Fruit fly (Drosophila melanogaster) whole organism, adult: Measurements from ENCODE around the gene Lip2.

Source experiments
- CG11617 ChIP-seq: fragments of 200-800 bp; sonication (Bioruptor generic); optimal IDR thresholded peaks from 2 replicates; lab custom pipeline; 2017; ENCODE audit warnings: mild to moderate bottlenecking, missing biosample characterization, missing genetic modification reagents, missing genetic modification characterization
- CG12768 ChIP-seq: fragments of 200-800 bp; sonication (Bioruptor generic); optimal IDR thresholded peaks from 2 replicates; lab custom pipeline; 2017; ENCODE audit warnings: missing biosample characterization, missing genetic modification characterization, mild to moderate bottlenecking, moderate library complexity, missing genetic modification reagents
- CG14711 ChIP-seq: fragments of 200-800 bp; sonication (Bioruptor generic); optimal IDR thresholded peaks from 2 replicates; lab custom pipeline; 2018; ENCODE audit warnings: missing biosample characterization, mild to moderate bottlenecking, missing genetic modification characterization, moderate library complexity
- CG1620 ChIP-seq: fragments of 200-800 bp; sonication (Bioruptor generic); optimal IDR thresholded peaks from 2 replicates; lab custom pipeline; 2016; ENCODE audit warnings: missing biosample characterization, missing genetic modification characterization
- CG33017 ChIP-seq: fragments of 200-800 bp; sonication (Bioruptor generic); optimal IDR thresholded peaks from 2 replicates; lab custom pipeline; 2018; ENCODE audit warnings: missing biosample characterization, mild to moderate bottlenecking, missing genetic modification characterization, moderate library complexity
- CG5204 ChIP-seq: fragments of 200-800 bp; sonication (Bioruptor generic); optimal IDR thresholded peaks from 2 replicates; lab custom pipeline; 2016; ENCODE audit warnings: missing biosample characterization, missing genetic modification characterization
- CG7045 ChIP-seq: fragments of 200-800 bp; sonication (Bioruptor generic); optimal IDR thresholded peaks from 2 replicates; lab custom pipeline; 2017; ENCODE audit warnings: missing biosample characterization, mild to moderate bottlenecking, missing genetic modification characterization
- CG7101 ChIP-seq: fragments of 200-800 bp; sonication (Bioruptor generic); optimal IDR thresholded peaks from 2 replicates; lab custom pipeline; 2018; ENCODE audit warnings: missing biosample characterization, mild to moderate bottlenecking, missing genetic modification characterization, moderate library complexity
- Clk ChIP-seq: fragments of 200-800 bp; sonication (Bioruptor generic); optimal IDR thresholded peaks from 2 replicates; lab custom pipeline; 2017; ENCODE audit warnings: missing biosample characterization, missing genetic modification characterization
- Crg-1 ChIP-seq: fragments of 200-800 bp; sonication (Bioruptor generic); optimal IDR thresholded peaks from 2 replicates; lab custom pipeline; 2016; ENCODE audit warnings: missing biosample characterization, missing genetic modification characterization
- Hr96 ChIP-seq: fragments of 200-800 bp; sonication (Bioruptor generic); optimal IDR thresholded peaks from 2 replicates; lab custom pipeline; 2016; ENCODE audit warnings: missing biosample characterization, missing genetic modification characterization
- Mnt ChIP-seq: fragments of 200-800 bp; sonication (Bioruptor generic); optimal IDR thresholded peaks from 2 replicates; lab custom pipeline; 2016; ENCODE audit warnings: missing biosample characterization, mild to moderate bottlenecking, missing genetic modification characterization
- bab1 ChIP-seq: fragments of 200-800 bp; sonication (Bioruptor generic); optimal IDR thresholded peaks from 3 replicates; lab custom pipeline; 2019; ENCODE audit warnings: missing biosample characterization, mild to moderate bottlenecking, missing genetic modification characterization, moderate library complexity
- cic ChIP-seq: fragments of 200-800 bp; sonication (Bioruptor generic); optimal IDR thresholded peaks from 2 replicates; lab custom pipeline; 2017; ENCODE audit warnings: missing biosample characterization, mild to moderate bottlenecking, missing genetic modification characterization, moderate library complexity
- cnc ChIP-seq, 2 experiments: fragments of >200 bp; optimal IDR thresholded peaks; 2 replicates each; lab custom pipeline; 2017
- kay ChIP-seq: fragments of 200-800 bp; sonication (Bioruptor generic); peaks from one replicate; lab custom pipeline; 2016; ENCODE audit warnings: missing biosample characterization, missing genetic modification characterization, borderline replicate concordance
- ovo ChIP-seq: fragments of 200-800 bp; sonication (Bioruptor generic); optimal IDR thresholded peaks from 2 replicates; lab custom pipeline; 2016; ENCODE audit warnings: missing biosample characterization, missing genetic modification characterization
- pad ChIP-seq: fragments of 200-800 bp; sonication (Bioruptor generic); optimal IDR thresholded peaks from 3 replicates; lab custom pipeline; 2017; ENCODE audit warnings: missing biosample characterization, missing genetic modification characterization, mild to moderate bottlenecking, moderate library complexity, missing genetic modification reagents
- tj ChIP-seq: fragments of 200-800 bp; sonication (Bioruptor generic); optimal IDR thresholded peaks from 3 replicates; lab custom pipeline; 2017; ENCODE audit warnings: missing biosample characterization, mild to moderate bottlenecking, missing genetic modification characterization, moderate library complexity
- toe ChIP-seq: fragments of 200-800 bp; sonication (Bioruptor generic); optimal IDR thresholded peaks from 2 replicates; lab custom pipeline; 2016; ENCODE audit warnings: missing biosample characterization, missing genetic modification characterization

Gene Lip2

DNA sequence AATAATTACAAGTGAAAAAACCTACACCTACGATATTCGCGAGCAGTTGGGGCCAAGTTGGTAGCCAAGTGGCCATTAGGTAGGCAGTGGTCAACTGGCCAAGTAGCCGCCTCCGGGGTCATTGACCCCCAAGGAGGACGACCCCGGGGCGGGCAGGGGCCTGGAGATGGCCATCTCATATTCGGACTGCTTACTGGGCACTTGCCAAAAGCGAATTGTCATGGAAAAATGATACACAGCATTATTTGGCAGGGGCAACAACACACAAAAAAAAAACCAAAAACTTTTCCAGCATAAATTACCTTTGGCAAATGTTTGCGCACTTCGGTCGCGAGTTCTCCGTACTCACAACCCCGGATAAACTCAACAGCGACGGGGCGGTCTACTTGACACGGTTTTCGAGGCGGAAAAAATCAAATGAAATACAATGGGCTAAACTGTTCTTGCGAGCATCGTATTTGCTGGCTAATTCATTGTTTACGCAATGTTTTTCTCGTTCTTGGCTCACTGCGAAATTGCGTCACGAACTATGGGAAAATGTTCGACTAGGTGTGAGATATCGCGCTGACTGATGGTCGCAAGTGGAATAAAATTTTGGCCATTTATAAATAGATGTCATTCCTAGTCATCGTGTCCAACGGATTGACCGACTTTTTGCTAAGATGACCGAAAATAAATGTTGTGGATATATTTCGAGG is 41.8 kb upstream of the Lip2 start:
- no peak for TF ChIP-seq CG14711 (tag; lab: Kevin White, UChicago)
- peak; percentile 93 for TF ChIP-seq tj (GFP tag; lab: Kevin White, UChicago)

DNA sequence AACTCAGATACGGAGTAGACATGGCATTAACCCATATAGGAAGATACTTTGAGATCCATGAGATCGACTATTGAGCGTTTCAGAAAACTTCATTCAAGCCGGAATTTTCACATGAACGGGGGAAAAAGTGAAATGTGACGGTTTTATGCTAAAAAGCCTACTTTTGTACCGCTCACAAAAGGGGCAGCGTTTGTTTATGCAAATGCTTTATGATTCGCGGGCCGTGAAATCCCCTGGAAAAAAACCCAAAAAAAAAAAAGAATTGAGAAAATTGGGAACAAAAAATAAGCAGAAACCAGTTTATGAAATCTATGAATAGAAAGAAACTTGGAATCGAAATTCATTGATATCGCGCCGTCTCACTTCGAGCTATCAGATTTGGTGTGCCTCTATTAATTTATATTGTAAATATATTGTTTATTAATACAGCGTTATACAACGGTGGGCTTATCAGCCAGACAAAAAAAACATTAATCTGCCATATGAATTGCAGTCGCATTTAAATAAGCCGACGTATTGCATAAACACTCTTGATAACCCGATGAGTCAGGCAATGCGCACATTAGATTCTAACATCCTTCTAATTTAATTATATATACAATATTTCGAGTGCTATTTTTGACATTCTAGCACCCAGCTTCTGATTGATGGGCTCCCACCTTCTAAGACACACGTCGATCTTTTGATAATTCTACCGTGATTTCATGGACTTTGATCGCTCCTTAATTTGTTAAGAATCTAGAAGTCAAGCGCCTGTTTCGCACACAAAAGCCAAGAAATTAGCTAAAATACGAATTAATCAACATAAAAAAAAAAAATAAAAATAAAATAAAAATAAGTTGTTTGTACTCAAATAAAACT is 40.6 kb upstream of the Lip2 start:
- peak; percentile 16 for TF ChIP-seq cic (GFP tag; lab: Kevin White, UChicago)
- TF ChIP-seq Clk (GFP tag; lab: Kevin White, UChicago) = no peak
- peak; percentile 79 for TF ChIP-seq kay

- TF ChIP-seq CG7045 = no peak
- no peak for TF ChIP-seq bab1
- TF ChIP-seq CG12768 (GFP tag; lab: Kevin White, UChicago) = no peak
- TF ChIP-seq CG14711 (tag; lab: Kevin White, UChicago) = no peak
- TF ChIP-seq Clk (GFP tag; lab: Kevin White, UChicago) = no peak
- no peak for TF ChIP-seq tj (GFP tag; lab: Kevin White, UChicago)
- TF ChIP-seq kay = no peak
- no peak for TF ChIP-seq CG11617 (GFP tag; lab: Kevin White, UChicago)
- no peak for TF ChIP-seq Mnt (GFP tag; lab: Kevin White, UChicago)
- no peak for TF ChIP-seq CG33017 (tag; lab: Kevin White, UChicago)
- TF ChIP-seq pad (GFP tag; lab: Kevin White, UChicago) = no peak
- TF ChIP-seq Hr96 (GFP tag; lab: Kevin White, UChicago) = no peak
- no peak for TF ChIP-seq toe (GFP tag; lab: Kevin White, UChicago)
- TF ChIP-seq CG1620 (GFP tag; lab: Kevin White, UChicago) = no peak
- TF ChIP-seq CG5204 (GFP tag; lab: Kevin White, UChicago) = no peak
- no peak for TF ChIP-seq cic (GFP tag; lab: Kevin White, UChicago)
- no peak for TF ChIP-seq cnc (optimal IDR thresholded peaks at IDR 0.05; lab: Kevin White, UChicago)
- TF ChIP-seq Crg-1 = no peak
- TF ChIP-seq CG7101 (tag; lab: Kevin White, UChicago) = no peak
- TF ChIP-seq ovo (GFP tag; lab: Kevin White, UChicago) = no peak
Measured at dm6 chr2L:10748218-10748617, 39.0 kb upstream of the Lip2 start.

dm6 chr2L:10743714-10744113 is 34.5 kb upstream of the Lip2 start, which contains the start of gene CG6729:
CG6729 (minus strand) TSS chr2L:10743935.
- TF ChIP-seq Clk (GFP tag; lab: Kevin White, UChicago) = no peak
- no peak for TF ChIP-seq kay
- no peak for TF ChIP-seq CG11617 (GFP tag; lab: Kevin White, UChicago)
- peak; percentile 36 for TF ChIP-seq bab1
- no peak for TF ChIP-seq CG7101 (tag; lab: Kevin White, UChicago)

dm6 chr2L:10736993-10737756 is 27.9 kb upstream of the Lip2 start, which contains the start of the genes Vha16-5 and CG12299:
Vha16-5 (minus strand) TSS chr2L:10737043.
CG12299 (plus strand) TSS chr2L:10737345.
- peak; percentile 58 for TF ChIP-seq Hr96 (GFP tag; lab: Kevin White, UChicago)
- TF ChIP-seq Mnt (GFP tag; lab: Kevin White, UChicago) = peak; percentile 59
- TF ChIP-seq CG5204 (GFP tag; lab: Kevin White, UChicago) = peak; percentile 58
- TF ChIP-seq tj (GFP tag; lab: Kevin White, UChicago) = peak; percentile 75
- peak; percentile 38 for TF ChIP-seq CG14711 (tag; lab: Kevin White, UChicago)
- TF ChIP-seq Clk (GFP tag; lab: Kevin White, UChicago) = no peak
- TF ChIP-seq CG11617 (GFP tag; lab: Kevin White, UChicago) = peak; percentile 78
- no peak for TF ChIP-seq CG33017 (tag; lab: Kevin White, UChicago)
- TF ChIP-seq CG12768 (GFP tag; lab: Kevin White, UChicago) = peak; percentile 0
- TF ChIP-seq kay = no peak
- peak; percentile 10 for TF ChIP-seq CG7045
- peak; percentile 97 for TF ChIP-seq bab1
- peak; percentile 30 for TF ChIP-seq Crg-1
- no peak for TF ChIP-seq cnc (optimal IDR thresholded peaks at IDR 0.05; lab: Kevin White, UChicago)
- no peak for TF ChIP-seq ovo (GFP tag; lab: Kevin White, UChicago)
- TF ChIP-seq CG1620 (GFP tag; lab: Kevin White, UChicago) = peak; percentile 75
- TF ChIP-seq pad (GFP tag; lab: Kevin White, UChicago) = peak; percentile 31
- TF ChIP-seq toe (GFP tag; lab: Kevin White, UChicago) = peak; percentile 65
- no peak for TF ChIP-seq cic (GFP tag; lab: Kevin White, UChicago)
- TF ChIP-seq CG7101 (tag; lab: Kevin White, UChicago) = peak; percentile 33

- TF ChIP-seq bab1 = no peak
- no peak for TF ChIP-seq CG12768 (GFP tag; lab: Kevin White, UChicago)
- TF ChIP-seq CG33017 (tag; lab: Kevin White, UChicago) = no peak
- no peak for TF ChIP-seq kay
- no peak for TF ChIP-seq Clk (GFP tag; lab: Kevin White, UChicago)
- no peak for TF ChIP-seq CG14711 (tag; lab: Kevin White, UChicago)
- TF ChIP-seq Hr96 (GFP tag; lab: Kevin White, UChicago) = no peak
- no peak for TF ChIP-seq Crg-1
- no peak for TF ChIP-seq ovo (GFP tag; lab: Kevin White, UChicago)
Measured at dm6 chr2L:10735923-10736322, 26.7 kb upstream of the Lip2 start, which contains the start of gene Nup107. Nup107 (minus strand) TSS chr2L:10736071.
